Fruit fly (Drosophila melanogaster) whole organism, embryonic: ENCODE results near the gene CG45676.
A peak's percentile ranks its signal among the peaks of the same experiment; 100 is the strongest.

Source experiments
- Bdp1 ChIP-seq: fragments of 200-800 bp; sonication (Bioruptor generic); optimal IDR thresholded peaks from 3 replicates; lab custom pipeline; 2016; ENCODE audit warnings: missing biosample characterization, missing genetic modification characterization
- CG10147 ChIP-seq: fragments of 200-800 bp; sonication (Bioruptor generic); optimal IDR thresholded peaks from 2 replicates; lab custom pipeline; 2019; ENCODE audit warnings: missing biosample characterization, mild to moderate bottlenecking, missing genetic modification characterization, moderate library complexity
- CG12299 ChIP-seq: fragments of 200-800 bp; sonication (Bioruptor generic); optimal IDR thresholded peaks from 2 replicates; lab custom pipeline; 2018; ENCODE audit warnings: missing biosample characterization, mild to moderate bottlenecking, missing genetic modification characterization
- CG4854 ChIP-seq: fragments of 200-800 bp; sonication (Bioruptor generic); optimal IDR thresholded peaks from 2 replicates; lab custom pipeline; 2016; ENCODE audit warnings: missing biosample characterization, missing genetic modification characterization, inconsistent platforms
- CG8281 ChIP-seq: fragments of 200-800 bp; sonication (Bioruptor generic); optimal IDR thresholded peaks from 2 replicates; lab custom pipeline; 2018; ENCODE audit warnings: missing biosample characterization, mild to moderate bottlenecking, missing genetic modification characterization, moderate library complexity
- CG8478 ChIP-seq: fragments of >200 bp; optimal IDR thresholded peaks from 2 replicates; lab custom pipeline; 2018
- CoRest ChIP-seq: fragments of 200-800 bp; sonication (Bioruptor generic); optimal IDR thresholded peaks from 3 replicates; lab custom pipeline; 2018; ENCODE audit warnings: missing biosample characterization, mild to moderate bottlenecking, missing genetic modification characterization, moderate library complexity
- Stat92E ChIP-seq, 3 experiments: fragments of >200 bp in 2 of 3; fragments of 200-800 bp in 1 of 3; sonication (Bioruptor generic) in 1 of 3; optimal IDR thresholded peaks; 2 replicates each; lab custom pipeline; 2017 to 2019; ENCODE audit warnings: missing biosample characterization in 3 of 3, missing genetic modification characterization in 3 of 3, mild to moderate bottlenecking in 1 of 3, moderate library complexity in 1 of 3
- ken ChIP-seq: fragments of 200-800 bp; sonication (Bioruptor generic); IDR thresholded peaks from 3 replicates; pipeline ENCODE4 v1.3.6; 2022; ENCODE audit warnings: missing biosample characterization, missing genetic modification characterization
- tin ChIP-seq: fragments of 200-800 bp; sonication (Bioruptor generic); optimal IDR thresholded peaks from 3 replicates; lab custom pipeline; 2016; ENCODE audit warnings: missing biosample characterization, missing genetic modification characterization
- vnd ChIP-seq: fragments of 200-800 bp; sonication (Bioruptor generic); IDR thresholded peaks from 3 replicates; pipeline ENCODE4 v1.3.6; 2022; ENCODE audit warnings: missing biosample characterization, missing genetic modification characterization; ENCODE audit not compliant: partially characterized antibody

CG45676 gene

dm6 chr3R:11460502-11461358 is 42.0 kb downstream of the CG45676 start, which contains the start of gene PGRP-LB (continued):
- TF ChIP-seq CG10147 (GFP tag; lab: Kevin White, UChicago) (peak; percentile 28), Bdp1 (GFP tag; lab: Kevin White, UChicago) (no peak), vnd (GFP tag; lab: Robert Waterston, UW) (no peak), ken (GFP tag; lab: Robert Waterston, UW) (0 out of 3 replicates have a peak, but pooled peaks have one; percentile 38), Stat92E (GFP tag; optimal IDR thresholded peaks at IDR 0.05; lab: Kevin White, UChicago) (peak in 1 of 3 experiments; percentile 47), CG8478 (no peak), tin (no peak), CG12299 (no peak), CoRest (tag; lab: Kevin White, UChicago) (peak; percentile 4)

dm6 chr3R:11467812-11468211 is 49.1 kb downstream of the CG45676 start:
- TF ChIP-seq CG4854 (GFP tag; lab: Kevin White, UChicago) (no peak), CG8281 (tag; lab: Kevin White, UChicago) (peak; percentile 93)
- TF ChIP-seq, all 482 proteins: peak for 1
